Fruit fly (Drosophila melanogaster): ENCODE results near the gene CG2898.

dm6 chrX:10365748-10366415 is 9.3 kb upstream of the CG2898 start:
- TF ChIP-seq CG8478 (optimal IDR thresholded peaks at IDR 0.05) (no peak), CTCF (optimal IDR thresholded peaks at IDR 0.05) (no peak)
